Worm (Caenorhabditis elegans) whole organism, L1 larva: ENCODE measurements around the gene Y48A6B.9.
A peak's percentile ranks its signal among the peaks of the same experiment; 100 is the strongest.

Experiments
- C04F5.9 ChIP-seq: sonication (generic microtip); optimal IDR thresholded peaks from 2 replicates; lab custom pipeline; 2016; ENCODE audit warnings: missing genetic modification characterization, missing compliant biosample characterization
- F16B12.6 ChIP-seq: fragments of 150-350 bp; optimal IDR thresholded peaks from 2 replicates; lab custom pipeline; 2014; ENCODE audit warnings: missing biosample characterization, missing genetic modification characterization
- Y116A8C.19 ChIP-seq: sonication (generic microtip); optimal IDR thresholded peaks from 2 replicates; lab custom pipeline; 2016; ENCODE audit warnings: missing compliant biosample characterization, missing genetic modification characterization, borderline replicate concordance
- aha-1 ChIP-seq: fragments of 150-350 bp; optimal IDR thresholded peaks from 2 replicates; lab custom pipeline; 2014; ENCODE audit warnings: missing biosample characterization, missing genetic modification characterization
- alr-1 ChIP-seq: fragments of 200-800 bp; sonication (Bioruptor generic); optimal IDR thresholded peaks from 2 replicates; lab custom pipeline; 2018; ENCODE audit warnings: borderline replicate concordance, mild to moderate bottlenecking, missing genetic modification characterization, missing compliant biosample characterization
- aly-2 ChIP-seq: fragments of 150-350 bp; optimal IDR thresholded peaks from 2 replicates; lab custom pipeline; 2014; ENCODE audit warnings: missing biosample characterization, missing genetic modification characterization
- ceh-63 ChIP-seq: fragments of 200-800 bp; sonication (Bioruptor generic); optimal IDR thresholded peaks from 2 replicates; lab custom pipeline; 2018; ENCODE audit warnings: mild to moderate bottlenecking, missing genetic modification characterization, missing compliant biosample characterization
- ceh-88 ChIP-seq: fragments of 200-800 bp; sonication (Bioruptor generic); IDR thresholded peaks from 2 replicates; pipeline ENCODE4 v1.3.6; 2022; ENCODE audit warnings: missing genetic modification characterization, missing compliant biosample characterization
- ceh-90 ChIP-seq: sonication (generic microtip); optimal IDR thresholded peaks from 2 replicates; lab custom pipeline; 2016; ENCODE audit warnings: missing genetic modification characterization, missing compliant biosample characterization
- ces-1 ChIP-seq: fragments of 150-350 bp; optimal IDR thresholded peaks from 2 replicates; lab custom pipeline; 2014; ENCODE audit warnings: missing biosample characterization, missing genetic modification reagents, missing genetic modification characterization
- dpl-1 ChIP-seq, 3 experiments: fragments of 150-350 bp in 2 of 3; sonication (generic microtip) in 1 of 3; optimal IDR thresholded peaks; 2 replicates each; lab custom pipeline; 2014 to 2017; ENCODE audit warnings: missing biosample characterization in 3 of 3, missing genetic modification characterization in 3 of 3, missing genetic modification reagents in 3 of 3
- efl-1 ChIP-seq, 4 experiments: fragments of 150-350 bp; optimal IDR thresholded peaks in 3 of 4; peaks in 1 of 4; 1 replicate in 1 of 4; 2 replicates in 3 of 4; lab custom pipeline; 2014; ENCODE audit warnings: missing biosample characterization in 2 of 4, missing genetic modification characterization in 2 of 4, missing genetic modification reagents in 2 of 4
- efl-3 ChIP-seq: fragments of 200-800 bp; sonication (Bioruptor generic); optimal IDR thresholded peaks from 2 replicates; lab custom pipeline; 2018; ENCODE audit warnings: mild to moderate bottlenecking, missing genetic modification characterization, missing compliant biosample characterization
- elt-2 ChIP-seq: sonication (generic microtip); optimal IDR thresholded peaks from 2 replicates; lab custom pipeline; 2016; ENCODE audit warnings: missing genetic modification characterization, mild to moderate bottlenecking, inconsistent platforms, missing compliant biosample characterization, missing genetic modification reagents
- elt-3 ChIP-seq, 6 experiments: fragments of 150-350 bp in 1 of 6; sonication (generic microtip); optimal IDR thresholded peaks; 2 replicates each; lab custom pipeline; 2017 to 2018; ENCODE audit warnings: missing biosample characterization in 6 of 6, missing genetic modification characterization in 6 of 6, inconsistent platforms in 1 of 6
- fkh-4 ChIP-seq: sonication (generic microtip); optimal IDR thresholded peaks from 2 replicates; lab custom pipeline; 2016; ENCODE audit warnings: missing compliant biosample characterization, missing genetic modification characterization, borderline replicate concordance
- hlh-4 ChIP-seq: sonication (generic microtip); optimal IDR thresholded peaks from 2 replicates; lab custom pipeline; 2016; ENCODE audit warnings: mild to moderate bottlenecking, missing genetic modification characterization, missing compliant biosample characterization
- hpl-2 ChIP-seq: fragments of 150-350 bp; optimal IDR thresholded peaks from 2 replicates; lab custom pipeline; 2014; ENCODE audit warnings: missing biosample characterization, missing genetic modification reagents, missing genetic modification characterization
- jun-1 ChIP-seq: fragments of 150-350 bp; optimal IDR thresholded peaks from 2 replicates; lab custom pipeline; 2014; ENCODE audit warnings: missing biosample characterization, missing genetic modification reagents, missing genetic modification characterization
- lin-13 ChIP-seq: fragments of 150-350 bp; optimal IDR thresholded peaks from 2 replicates; lab custom pipeline; 2014; ENCODE audit warnings: missing biosample characterization, missing genetic modification reagents, missing genetic modification characterization
- lin-14 ChIP-seq: fragments of 200-800 bp; sonication (Bioruptor generic); optimal IDR thresholded peaks from 2 replicates; lab custom pipeline; 2018; ENCODE audit warnings: mild to moderate bottlenecking, missing genetic modification characterization, moderate library complexity, missing compliant biosample characterization
- lin-15B ChIP-seq: fragments of 150-350 bp; sonication (generic microtip); optimal IDR thresholded peaks from 3 replicates; lab custom pipeline; 2014; ENCODE audit warnings: missing biosample characterization, missing genetic modification characterization
- lin-35 ChIP-seq, 2 experiments: fragments of 150-350 bp; optimal IDR thresholded peaks; 2 replicates each; lab custom pipeline; 2014; ENCODE audit warnings: missing biosample characterization in 2 of 2, missing genetic modification characterization in 2 of 2, missing genetic modification reagents in 2 of 2
- lin-39 ChIP-seq: fragments of 150-350 bp; optimal IDR thresholded peaks from 2 replicates; lab custom pipeline; 2014; ENCODE audit warnings: missing biosample characterization, missing genetic modification reagents, missing genetic modification characterization
- mab-9 ChIP-seq: fragments of 200-800 bp; sonication (Bioruptor generic); IDR thresholded peaks from 2 replicates; pipeline ENCODE4 v1.3.6; 2022; ENCODE audit warnings: missing genetic modification reagents, missing genetic modification characterization, missing compliant biosample characterization
- nhr-237 ChIP-seq: fragments of 150-350 bp; optimal IDR thresholded peaks from 2 replicates; lab custom pipeline; 2014; ENCODE audit warnings: missing biosample characterization, missing genetic modification characterization
- nhr-71 ChIP-seq: sonication (generic microtip); optimal IDR thresholded peaks from 2 replicates; lab custom pipeline; 2016; ENCODE audit warnings: mild to moderate bottlenecking, missing genetic modification characterization, moderate library complexity, missing compliant biosample characterization
- nhr-76 ChIP-seq: sonication (generic microtip); optimal IDR thresholded peaks from 2 replicates; lab custom pipeline; 2017; ENCODE audit warnings: missing biosample characterization, missing genetic modification characterization
- nhr-90 ChIP-seq: sonication (generic microtip); optimal IDR thresholded peaks from 2 replicates; lab custom pipeline; 2016; ENCODE audit warnings: mild to moderate bottlenecking, missing genetic modification characterization, missing compliant biosample characterization; ENCODE audit not compliant: poor library complexity
- pag-3 ChIP-seq: sonication (generic microtip); optimal IDR thresholded peaks from 2 replicates; lab custom pipeline; 2017; ENCODE audit warnings: missing genetic modification characterization, mild to moderate bottlenecking, missing compliant biosample characterization, antibody characterized with exemption, borderline replicate concordance; ENCODE audit not compliant: insufficient read depth
- pax-3 ChIP-seq: fragments of 200-800 bp; sonication (Bioruptor generic); optimal IDR thresholded peaks from 2 replicates; lab custom pipeline; 2018; ENCODE audit warnings: mild to moderate bottlenecking, missing genetic modification characterization, moderate library complexity, missing compliant biosample characterization
- snu-23 ChIP-seq: sonication (generic microtip); optimal IDR thresholded peaks from 2 replicates; lab custom pipeline; 2016; ENCODE audit warnings: missing genetic modification characterization, missing compliant biosample characterization
- sox-4 ChIP-seq: sonication (generic microtip); optimal IDR thresholded peaks from 2 replicates; lab custom pipeline; 2016; ENCODE audit warnings: missing genetic modification characterization, missing compliant biosample characterization
- sptf-1 ChIP-seq: fragments of 150-350 bp; optimal IDR thresholded peaks from 2 replicates; lab custom pipeline; 2014; ENCODE audit warnings: missing biosample characterization, missing genetic modification characterization
- sup-37 ChIP-seq: fragments of 200-800 bp; sonication (Bioruptor generic); optimal IDR thresholded peaks from 2 replicates; lab custom pipeline; 2018; ENCODE audit warnings: mild to moderate bottlenecking, missing genetic modification characterization, missing compliant biosample characterization
- unc-86 ChIP-seq: sonication (generic microtip); optimal IDR thresholded peaks from 2 replicates; lab custom pipeline; 2016; ENCODE audit warnings: missing genetic modification characterization, missing compliant biosample characterization
- unc-98 ChIP-seq: fragments of 200-800 bp; sonication (Bioruptor generic); IDR thresholded peaks from 2 replicates; pipeline ENCODE4 v1.3.6; 2022; ENCODE audit warnings: missing genetic modification characterization, missing compliant biosample characterization
- vab-15 ChIP-seq: sonication (generic microtip); optimal IDR thresholded peaks from 2 replicates; lab custom pipeline; 2017; ENCODE audit warnings: missing genotype, mild to moderate bottlenecking, missing genetic modification characterization, missing compliant biosample characterization
- xbp-1 ChIP-seq: sonication (generic microtip); optimal IDR thresholded peaks from 2 replicates; lab custom pipeline; 2016; ENCODE audit warnings: missing genetic modification characterization, missing compliant biosample characterization
- zag-1 ChIP-seq: fragments of 150-350 bp; optimal IDR thresholded peaks from 2 replicates; lab custom pipeline; 2014; ENCODE audit warnings: missing biosample characterization, missing genetic modification characterization
- zip-4 ChIP-seq: fragments of 200-800 bp; sonication (Bioruptor generic); optimal IDR thresholded peaks from 2 replicates; lab custom pipeline; 2018; ENCODE audit warnings: mild to moderate bottlenecking, missing genetic modification characterization, moderate library complexity, missing compliant biosample characterization
- ztf-11 ChIP-seq, 2 experiments: sonication (generic microtip); optimal IDR thresholded peaks; 2 replicates each; lab custom pipeline; 2016 to 2017; ENCODE audit warnings: missing genetic modification characterization in 2 of 2, missing biosample characterization in 1 of 2, missing compliant biosample characterization in 1 of 2

Gene Y48A6B.9

ce11 chrIII:11054532-11055265, 21.7 kb downstream of the Y48A6B.9 start (continued):
- TF ChIP-seq unc-98 (no peak), lin-39 (tag; lab: Kevin White, UChicago) (no peak), ceh-88 (GFP tag; lab: Robert Waterston, UW) (peak; percentile 18; the same call in 1 of the 2 replicates), lin-13 (GFP tag; lab: Kevin White, UChicago) (peak; percentile 12), nhr-71 (tag; lab: Kevin White, UChicago) (peak; percentile 78), ztf-11 (tag; optimal IDR thresholded peaks at IDR 0.05; lab: Kevin White, UChicago) (no peak), dpl-1 (GFP tag; optimal IDR thresholded peaks at IDR 0.05; lab: Kevin White, UChicago) (peak; percentile 40 to 49 (median 42)), nhr-76 (tag; lab: Kevin White, UChicago) (no peak), efl-3 (no peak), unc-86 (peak; percentile 46), C04F5.9 (tag; lab: Kevin White, UChicago) (no peak), zip-4 (no peak), pag-3 (tag; lab: Kevin White, UChicago) (peak; percentile 49), efl-1 (optimal IDR thresholded peaks at IDR 0.05; lab: Kevin White, UChicago) (peak; percentile 66 to 76), efl-1 (GFP tag; optimal IDR thresholded peaks at IDR 0.05 in 1 of 2; lab: Kevin White, UChicago) (peak; percentile 44 to 93), jun-1 (peak; percentile 54), sptf-1 (tag; lab: Kevin White, UChicago) (no peak), vab-15 (tag; lab: Kevin White, UChicago) (no peak), F16B12.6 (tag; lab: Kevin White, UChicago) (peak; percentile 37), zag-1 (tag; lab: Kevin White, UChicago) (no peak), hpl-2 (no peak), elt-3 (tag; optimal IDR thresholded peaks at IDR 0.05; lab: Kevin White, UChicago) (peak in 1 of 6 experiments; percentile 7), ceh-90 (tag; lab: Kevin White, UChicago) (no peak), elt-2 (tag; lab: Kevin White, UChicago) (no peak), snu-23 (peak; percentile 62), ceh-63 (GFP tag; lab: Kevin White, UChicago) (no peak), nhr-90 (tag; lab: Kevin White, UChicago) (peak; percentile 22), xbp-1 (tag; lab: Kevin White, UChicago) (peak; percentile 77), sup-37 (GFP tag; lab: Kevin White, UChicago) (no peak), nhr-237 (tag; lab: Kevin White, UChicago) (no peak), aly-2 (tag; lab: Kevin White, UChicago) (no peak), fkh-4 (tag; lab: Kevin White, UChicago) (peak; percentile 51), alr-1 (no peak), ces-1 (no peak), lin-15B (tag; lab: Kevin White, UChicago) (no peak), Y116A8C.19 (no peak), lin-14 (GFP tag; lab: Kevin White, UChicago) (peak; percentile 96), sox-4 (tag; lab: Kevin White, UChicago) (no peak), mab-9 (GFP tag; lab: Robert Waterston, UW) (no peak), lin-35 (GFP tag; optimal IDR thresholded peaks at IDR 0.05; lab: Kevin White, UChicago) (peak; percentile 55 to 65), pax-3 (tag; lab: Kevin White, UChicago) (peak; percentile 39), aha-1 (tag; lab: Kevin White, UChicago) (no peak), hlh-4 (no peak)
- TF ChIP-seq, all 84 proteins: peak for 36
